Worm (Caenorhabditis elegans) whole organism, L4/young adult: Measurements from ENCODE around the gene Y82E9BR.9.

Experiments used
- W03F9.2 ChIP-seq: fragments of 150-350 bp; optimal IDR thresholded peaks from 2 replicates; lab custom pipeline; 2014; ENCODE audit warnings: missing biosample characterization, missing genetic modification characterization
- dao-5 ChIP-seq: sonication (generic microtip); optimal IDR thresholded peaks from 2 replicates; lab custom pipeline; 2016; ENCODE audit warnings: missing genotype, missing genetic modification characterization, moderate library complexity, missing compliant biosample characterization
- him-1 ChIP-seq: sonication (generic microtip); optimal IDR thresholded peaks from 2 replicates; lab custom pipeline; 2016; ENCODE audit warnings: missing genotype, missing genetic modification reagents, missing genetic modification characterization, missing compliant biosample characterization

Gene Y82E9BR.9

ce11 chrIII:1359669-1360068, at the start of gene Y82E9BR.9:
Y82E9BR.9 (minus strand) TSS chrIII:1359769.
- TF ChIP-seq him-1 (tag; lab: Kevin White, UChicago): no peak
- no peak for TF ChIP-seq dao-5 (tag; lab: Kevin White, UChicago)
- no peak for TF ChIP-seq W03F9.2 (tag; lab: Kevin White, UChicago)

- TF ChIP-seq W03F9.2 (tag; lab: Kevin White, UChicago) (no peak), him-1 (tag; lab: Kevin White, UChicago) (no peak), dao-5 (tag; lab: Kevin White, UChicago) (no peak)
These were observed 49.6 kb upstream of the Y82E9BR.9 start, which contains the start of gene Y82E9BR.22 for ce11 chrIII:1409139-1409538. Y82E9BR.22 (minus strand) TSS chrIII:1409239.

- TF ChIP-seq W03F9.2 (tag; lab: Kevin White, UChicago): no peak
- TF ChIP-seq dao-5 (tag; lab: Kevin White, UChicago): no peak
- TF ChIP-seq him-1 (tag; lab: Kevin White, UChicago): no peak
These were observed 43.5 kb upstream of the Y82E9BR.9 start, which contains the start of gene pals-18 for ce11 chrIII:1403108-1403507. pals-18 (plus strand) TSS chrIII:1403408.

ce11 chrIII:1401497-1401990, 42.0 kb upstream of the Y82E9BR.9 start, which contains the start of gene pals-19:
pals-19 (plus strand) TSS chrIII:1401940.
- TF ChIP-seq him-1 (tag; lab: Kevin White, UChicago) (no peak), dao-5 (tag; lab: Kevin White, UChicago) (no peak), W03F9.2 (tag; lab: Kevin White, UChicago) (no peak)

ce11 chrIII:1399670-1400069, 40.1 kb upstream of the Y82E9BR.9 start, which contains the start of gene pals-16:
pals-16 (plus strand) TSS chrIII:1399970.
- TF ChIP-seq dao-5 (tag; lab: Kevin White, UChicago): no peak
- TF ChIP-seq W03F9.2 (tag; lab: Kevin White, UChicago): no peak
- TF ChIP-seq him-1 (tag; lab: Kevin White, UChicago): no peak

- TF ChIP-seq him-1 (tag; lab: Kevin White, UChicago) (no peak), W03F9.2 (tag; lab: Kevin White, UChicago) (no peak), dao-5 (tag; lab: Kevin White, UChicago) (no peak)
These were observed 38.6 kb upstream of the Y82E9BR.9 start for ce11 chrIII:1398183-1398582.

ce11 chrIII:1395355-1395754, 35.8 kb upstream of the Y82E9BR.9 start:
- TF ChIP-seq dao-5 (tag; lab: Kevin White, UChicago) (no peak), him-1 (tag; lab: Kevin White, UChicago) (no peak), W03F9.2 (tag; lab: Kevin White, UChicago) (no peak)

- TF ChIP-seq W03F9.2 (tag; lab: Kevin White, UChicago) (no peak), dao-5 (tag; lab: Kevin White, UChicago) (no peak), him-1 (tag; lab: Kevin White, UChicago) (no peak)
These were observed 33.2 kb upstream of the Y82E9BR.9 start for ce11 chrIII:1392763-1393162.

- TF ChIP-seq him-1 (tag; lab: Kevin White, UChicago) (no peak), W03F9.2 (tag; lab: Kevin White, UChicago) (no peak), dao-5 (tag; lab: Kevin White, UChicago) (no peak)
These were observed 32.2 kb upstream of the Y82E9BR.9 start, which contains the start of gene pals-17 for ce11 chrIII:1391752-1392151. pals-17 (minus strand) TSS chrIII:1391852.

- TF ChIP-seq dao-5 (tag; lab: Kevin White, UChicago) (no peak), W03F9.2 (tag; lab: Kevin White, UChicago) (no peak), him-1 (tag; lab: Kevin White, UChicago) (no peak)
These were observed 30.4 kb upstream of the Y82E9BR.9 start for ce11 chrIII:1389988-1390387.

ce11 chrIII:1388274-1389058, 28.9 kb upstream of the Y82E9BR.9 start, which contains the start of gene pals-20:
pals-20 (minus strand) TSS chrIII:1388324.
- no peak for TF ChIP-seq him-1 (tag; lab: Kevin White, UChicago)
- no peak for TF ChIP-seq W03F9.2 (tag; lab: Kevin White, UChicago)
- TF ChIP-seq dao-5 (tag; lab: Kevin White, UChicago): no peak

- TF ChIP-seq him-1 (tag; lab: Kevin White, UChicago) (no peak), W03F9.2 (tag; lab: Kevin White, UChicago) (no peak), dao-5 (tag; lab: Kevin White, UChicago) (no peak)
These were observed 25.1 kb upstream of the Y82E9BR.9 start for ce11 chrIII:1384694-1385093.

ce11 chrIII:1384092-1384491, 24.5 kb upstream of the Y82E9BR.9 start, which contains the start of the genes fbxa-138 and Y82E9BR.5:
fbxa-138 (minus strand) TSS chrIII:1384252.
Y82E9BR.5 (plus strand) TSS chrIII:1384370.
- TF ChIP-seq W03F9.2 (tag; lab: Kevin White, UChicago) (no peak), him-1 (tag; lab: Kevin White, UChicago) (no peak), dao-5 (tag; lab: Kevin White, UChicago) (no peak)
